Worm (Caenorhabditis elegans) whole organism, late embryonic: ENCODE measurements around the gene W08E12.9.

Experiments used
- elt-2 ChIP-seq: sonication (generic microtip); optimal IDR thresholded peaks from 2 replicates; lab custom pipeline; 2016; ENCODE audit warnings: missing genetic modification reagents, missing genetic modification characterization, missing compliant biosample characterization
- gmeb-2 ChIP-seq: sonication (generic microtip); optimal IDR thresholded peaks from 2 replicates; lab custom pipeline; 2016; ENCODE audit warnings: missing genetic modification characterization, inconsistent platforms, missing compliant biosample characterization
- pha-2 ChIP-seq: sonication (generic microtip); optimal IDR thresholded peaks from 2 replicates; lab custom pipeline; 2017; ENCODE audit warnings: mild to moderate bottlenecking, missing genetic modification characterization, missing compliant biosample characterization
- pha-4 ChIP-seq: fragments of 150-350 bp; optimal IDR thresholded peaks from 2 replicates; lab custom pipeline; 2018; ENCODE audit warnings: missing biosample characterization, missing genetic modification reagents, missing genetic modification characterization

DNA sequence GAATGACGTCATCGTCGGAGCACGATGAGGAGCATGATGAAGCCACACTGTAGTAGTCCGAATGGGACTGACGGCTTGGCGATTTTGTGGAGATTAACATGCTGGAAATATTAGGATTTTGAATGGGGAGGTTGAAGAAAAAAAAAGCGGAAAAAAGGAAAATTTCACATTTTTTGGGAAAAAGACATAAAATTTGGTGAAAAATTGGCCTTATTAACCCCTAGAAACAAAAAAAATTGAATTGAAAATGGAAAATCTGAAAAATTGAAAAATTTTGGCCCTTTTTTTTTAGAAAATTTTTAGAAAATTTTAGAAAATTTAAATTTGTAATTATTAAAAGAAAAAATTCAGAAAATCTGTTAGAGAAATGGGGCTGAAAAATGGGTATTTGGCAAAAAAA is 34.1 kb downstream of the W08E12.9 start, which contains the start of gene T26C12.3:
- no peak for TF ChIP-seq pha-2 (tag; lab: Kevin White, UChicago)
- TF ChIP-seq gmeb-2 (tag; lab: Kevin White, UChicago) = no peak
- TF ChIP-seq pha-4 (tag; lab: Kevin White, UChicago) = no peak
- TF ChIP-seq elt-2 (tag; lab: Kevin White, UChicago) = no peak
